Fruit fly (Drosophila melanogaster) whole organism, larva: Measurements from ENCODE around the gene CG32816.

Source experiments
- noc ChIP-seq: fragments of 200-800 bp; sonication (Bioruptor generic); optimal IDR thresholded peaks from 3 replicates; lab custom pipeline; 2019; ENCODE audit warnings: missing biosample characterization, mild to moderate bottlenecking, missing genetic modification characterization, moderate library complexity

Gene CG32816

dm6 chrX:478766-479165 is 8.2 kb upstream of the CG32816 start, which contains the start of gene CG32817:
Gene CG32817 (plus strand): TSS chrX:479066.
- TF ChIP-seq noc: no peak

- no peak for TF ChIP-seq noc
These were observed 6.0 kb upstream of the CG32816 start, which contains the start of the genes ebo and CG13373 for dm6 chrX:476230-477143. Gene ebo (minus strand): TSS chrX:476579. Gene CG13373 (plus strand): TSS chrX:476984.

- no peak for TF ChIP-seq noc
These were observed 1.3 kb downstream of the CG32816 start, which contains the start of gene Cyp4g1 for dm6 chrX:469235-469634. Gene Cyp4g1 (minus strand): TSS chrX:469335.

DNA sequence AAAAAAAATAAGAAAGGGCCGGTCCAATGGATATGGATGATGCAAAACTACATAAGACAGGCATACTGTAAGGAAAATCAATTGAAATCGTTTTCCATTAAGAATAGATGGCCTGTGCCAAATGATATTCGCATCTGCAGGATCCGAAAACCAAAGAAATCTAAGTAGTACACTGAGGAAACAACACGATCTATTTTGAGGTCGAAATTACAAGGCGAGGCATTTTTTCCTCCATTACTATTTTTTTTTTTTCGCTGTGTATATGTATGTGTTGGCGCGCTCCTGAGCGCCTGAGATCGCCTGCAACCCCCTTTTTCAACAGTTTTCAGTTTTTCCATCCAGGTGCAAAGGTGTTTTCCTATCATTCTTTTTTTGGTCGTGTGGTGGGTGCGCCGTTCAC is 6.6 kb downstream of the CG32816 start:
- no peak for TF ChIP-seq noc

dm6 chrX:460447-460846 is 10.1 kb downstream of the CG32816 start, which contains the start of gene ase:
Gene ase (plus strand): TSS chrX:460747.
- no peak for TF ChIP-seq noc

dm6 chrX:457803-458202 is 12.7 kb downstream of the CG32816 start:
- no peak for TF ChIP-seq noc

dm6 chrX:456959-457358 is 13.6 kb downstream of the CG32816 start:
- TF ChIP-seq noc: no peak

DNA sequence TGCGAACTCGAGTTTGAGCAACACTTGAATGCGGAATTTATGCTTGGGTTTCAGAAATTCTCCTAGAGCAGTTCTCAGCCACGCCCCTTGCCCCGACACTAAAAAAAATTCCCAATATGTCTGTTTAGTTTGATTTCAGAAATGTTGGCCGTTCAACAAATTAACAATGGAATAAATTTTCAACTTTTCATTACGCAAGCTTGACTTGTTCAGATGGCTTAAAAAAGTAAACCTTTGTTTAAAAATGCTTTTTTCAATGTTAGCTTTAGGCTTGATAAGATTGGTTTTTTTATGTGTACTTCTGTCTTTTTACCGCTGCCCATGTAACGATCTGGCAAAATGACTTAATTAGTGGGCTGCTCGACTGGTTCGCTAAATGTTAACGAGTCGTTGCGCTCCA is 17.8 kb downstream of the CG32816 start:
- no peak for TF ChIP-seq noc

DNA sequence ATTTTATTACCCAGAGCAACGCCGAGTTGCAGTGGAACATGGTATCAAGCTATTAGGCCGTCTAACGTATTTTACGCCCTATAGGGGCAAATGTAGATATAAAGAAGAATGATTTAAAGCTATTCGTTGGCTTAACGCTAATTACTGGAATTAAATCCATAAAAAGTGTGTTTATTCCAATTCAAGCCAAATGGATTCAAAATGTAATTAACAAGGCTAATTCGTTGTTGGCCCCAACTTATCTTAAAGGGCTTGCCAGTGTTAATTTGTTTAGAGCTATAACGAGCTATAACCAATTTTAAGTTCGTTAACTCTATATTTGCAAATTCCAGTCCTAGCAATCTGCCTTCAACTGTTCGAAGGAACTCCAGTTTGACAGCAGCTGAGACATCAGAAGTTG is 21.5 kb downstream of the CG32816 start:
- no peak for TF ChIP-seq noc

DNA sequence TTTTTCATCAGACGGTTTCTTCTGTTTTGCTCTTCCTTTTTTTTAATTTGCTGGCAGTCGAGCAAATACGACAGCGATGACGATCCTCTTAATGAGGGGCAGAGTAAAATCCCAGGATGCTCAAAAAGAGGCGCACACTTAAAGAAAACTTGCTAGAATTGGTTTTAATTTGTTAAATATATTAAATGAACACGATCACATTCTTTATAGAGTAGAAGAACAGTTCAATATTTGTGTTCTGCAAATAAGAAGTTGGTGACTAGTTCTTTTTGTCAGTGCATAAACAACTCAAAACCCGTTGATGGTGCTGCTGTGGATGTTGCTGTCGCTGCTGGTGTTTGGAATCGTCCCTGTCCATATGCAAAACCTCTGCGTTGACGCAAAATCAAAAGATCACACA is 22.3 kb downstream of the CG32816 start:
- TF ChIP-seq noc: no peak

DNA sequence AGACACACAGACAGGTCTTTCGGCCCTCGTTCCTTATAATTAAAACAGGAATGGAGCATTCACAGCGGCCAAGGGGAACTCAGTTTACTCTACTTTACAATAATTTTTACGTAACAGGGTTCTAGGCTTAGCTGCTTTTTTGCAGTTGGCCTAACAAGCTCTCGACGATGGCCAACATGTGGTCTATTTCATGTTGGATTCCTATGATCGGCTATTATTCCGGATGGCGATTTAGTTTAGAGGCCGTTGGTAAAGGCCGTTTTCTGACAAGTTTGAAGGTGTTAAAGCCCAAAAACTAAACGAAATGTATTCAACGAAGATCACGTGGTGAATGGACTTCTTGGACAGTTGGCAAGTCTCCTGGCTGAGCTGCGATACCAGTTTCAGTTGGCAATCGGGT is 24.5 kb downstream of the CG32816 start:
- no peak for TF ChIP-seq noc

DNA sequence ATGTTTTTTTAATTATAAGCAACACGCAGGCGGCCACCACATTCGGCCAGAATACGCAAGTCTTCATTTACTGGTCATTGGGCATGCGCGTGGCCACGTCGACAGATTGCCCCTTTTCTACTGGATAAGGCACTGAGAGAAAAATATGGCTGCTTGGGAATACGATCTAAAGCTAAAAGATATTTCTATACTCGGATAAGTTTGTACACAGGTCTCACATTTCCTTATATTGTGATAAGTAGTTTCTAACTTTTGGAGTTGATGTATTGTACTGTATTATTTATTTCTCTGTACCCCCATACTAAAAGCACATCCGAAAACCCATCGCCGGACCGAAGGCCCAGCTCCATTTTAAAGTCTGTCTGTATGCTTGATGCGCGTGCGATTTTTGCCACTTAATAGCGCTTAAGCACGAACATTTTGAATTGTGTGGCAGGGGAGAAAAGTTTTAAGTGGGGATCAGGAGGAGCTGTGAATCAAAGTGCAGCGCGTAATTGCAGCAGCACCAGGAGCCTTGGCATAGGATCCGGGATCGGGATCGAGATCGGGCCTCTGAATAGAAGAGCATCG is 26.5 kb downstream of the CG32816 start:
- TF ChIP-seq noc: no peak

- no peak for TF ChIP-seq noc
These were observed 29.2 kb downstream of the CG32816 start for dm6 chrX:441295-441694.

DNA sequence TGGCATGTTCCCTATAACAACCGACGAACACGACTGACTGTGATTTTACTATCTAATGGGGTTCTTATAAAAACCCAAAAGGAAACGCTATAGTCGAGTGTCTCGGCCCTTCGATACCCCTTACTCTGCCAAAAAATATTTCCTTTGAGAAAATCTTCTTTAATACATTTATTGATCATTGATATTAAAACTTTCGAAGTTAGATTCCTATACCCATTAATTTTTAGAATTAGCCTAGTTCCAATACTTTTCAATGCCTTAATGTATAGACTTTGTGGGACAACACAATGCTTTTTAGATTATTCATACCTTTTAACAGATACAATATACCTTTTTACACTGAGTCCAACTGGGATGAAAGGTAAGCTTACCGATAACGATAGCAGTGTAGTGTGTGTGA is 33.1 kb downstream of the CG32816 start, which contains the start of gene Pgcl:
TSS of gene Pgcl (minus strand) at position 45 of the 400 bp plus-strand sequence.
- no peak for TF ChIP-seq noc

- no peak for TF ChIP-seq noc
These were observed 42.3 kb downstream of the CG32816 start for dm6 chrX:428192-428591.

DNA sequence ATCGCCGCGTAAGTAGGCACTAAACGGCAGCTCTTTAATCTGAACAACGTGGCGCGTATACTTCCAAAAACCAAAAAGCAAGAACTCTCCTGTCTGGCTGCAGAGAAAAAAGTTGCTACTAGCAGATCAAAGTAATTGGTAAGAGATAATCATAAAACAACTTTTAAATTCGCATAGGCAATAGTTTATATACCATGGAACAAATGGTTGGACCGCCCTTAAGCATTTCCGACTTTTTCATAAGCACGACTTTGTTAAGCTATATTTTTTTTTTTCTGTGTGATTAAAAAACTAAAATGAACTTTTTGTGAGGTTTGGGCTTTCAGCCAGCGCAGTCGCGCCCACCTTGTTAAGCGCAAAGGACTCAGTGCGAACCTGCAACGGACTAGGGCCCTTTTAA is 45.0 kb downstream of the CG32816 start:
- TF ChIP-seq noc: no peak

DNA sequence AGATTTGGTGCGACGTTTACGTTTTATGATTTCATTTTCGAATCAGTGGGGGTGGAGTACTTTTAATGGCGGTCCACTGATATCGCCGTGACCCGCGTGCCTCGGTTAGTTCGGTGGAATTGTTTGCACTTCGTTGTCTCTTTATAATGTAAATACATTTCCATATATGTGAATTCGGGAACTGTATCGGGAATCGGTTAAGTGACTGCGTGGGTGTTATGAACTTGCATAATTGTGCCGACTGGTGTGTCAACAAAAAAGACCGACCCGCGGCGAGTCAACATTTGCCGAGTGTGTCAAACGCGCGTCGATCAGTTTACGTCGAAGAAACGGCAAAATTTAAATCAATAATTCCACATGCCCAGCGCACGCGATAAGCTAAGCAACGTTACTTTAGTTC is 47.2 kb downstream of the CG32816 start:
- TF ChIP-seq noc: no peak

dm6 chrX:414352-414751 is 56.2 kb downstream of the CG32816 start:
- TF ChIP-seq noc: no peak
